Fruit fly (Drosophila melanogaster) Kc167 (cell line): Measurements from ENCODE around the gene brv3.

Experiments
- Sin3A ChIP-seq: fragments of >200 bp; optimal IDR thresholded peaks from 2 replicates; lab custom pipeline; 2018; ENCODE audit warnings: missing external identifiers
- h ChIP-seq: fragments of >200 bp; optimal IDR thresholded peaks from 3 replicates; lab custom pipeline; 2018; ENCODE audit warnings: missing external identifiers
- psq ChIP-seq: fragments of >200 bp; optimal IDR thresholded peaks from 2 replicates; lab custom pipeline; 2017; ENCODE audit warnings: missing external identifiers

DNA sequence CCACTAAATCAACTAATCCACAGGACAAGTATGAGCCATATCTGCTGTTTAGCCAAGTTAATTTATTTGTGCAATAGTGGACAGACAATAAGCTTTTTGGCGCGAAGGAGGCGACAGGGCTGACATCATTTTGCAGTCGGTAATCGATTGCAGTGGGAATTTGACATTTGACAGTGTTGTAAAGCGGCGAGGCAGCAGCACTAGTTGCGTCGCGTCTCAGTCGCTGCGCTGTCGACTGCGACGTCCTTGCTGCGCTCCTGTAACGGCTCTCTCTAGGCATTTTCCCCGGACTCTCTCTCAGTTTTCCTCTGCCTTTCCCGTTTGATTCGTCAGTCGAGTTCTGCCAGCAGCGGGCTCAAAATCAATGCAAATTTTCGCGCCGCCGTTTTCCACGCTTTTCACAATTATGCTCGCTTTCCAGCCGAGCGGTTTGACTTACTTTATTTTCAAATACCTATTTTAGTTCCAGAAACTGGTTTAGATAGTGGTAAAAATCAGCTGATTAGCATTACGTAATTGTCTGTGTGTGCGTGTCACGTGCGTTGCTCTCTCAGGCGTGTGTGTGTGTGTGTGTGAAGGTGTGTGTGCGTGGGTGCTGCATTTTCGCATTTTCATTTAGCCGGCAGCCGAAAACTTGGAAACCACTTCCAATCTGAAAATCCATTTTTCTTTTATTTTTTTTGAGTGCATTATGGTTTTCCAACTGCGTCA lies 12.6 kb upstream of the brv3 start:
- TF ChIP-seq Sin3A (lab: Kevin White, UChicago) (no peak), h (lab: Kevin White, UChicago) (no peak), psq (lab: Kevin White, UChicago) (no peak)
